Worm (Caenorhabditis elegans) whole organism, mixed stage, embryonic: ENCODE data around the gene col-88.

ENCODE experiments used
- lin-13 ChIP-seq: fragments of 150-350 bp; optimal IDR thresholded peaks from 2 replicates; lab custom pipeline; 2014; ENCODE audit warnings: missing biosample characterization, missing genetic modification characterization
- lsy-2 ChIP-seq: fragments of 150-350 bp; optimal IDR thresholded peaks from 2 replicates; lab custom pipeline; 2014; ENCODE audit warnings: missing biosample characterization, missing genetic modification characterization
- nhr-237 ChIP-seq: fragments of 150-350 bp; optimal IDR thresholded peaks from 2 replicates; lab custom pipeline; 2014; ENCODE audit warnings: missing biosample characterization, missing genetic modification characterization
- snpc-4 ChIP-seq: fragments of 150-350 bp; optimal IDR thresholded peaks from 2 replicates; lab custom pipeline; 2014; ENCODE audit warnings: missing biosample characterization, missing genetic modification characterization
- unc-62 ChIP-seq: fragments of 150-350 bp; optimal IDR thresholded peaks from 2 replicates; lab custom pipeline; 2014; ENCODE audit warnings: missing biosample characterization, missing genetic modification reagents, missing genetic modification characterization
- ztf-11 ChIP-seq: fragments of 150-350 bp; optimal IDR thresholded peaks from 2 replicates; lab custom pipeline; 2014; ENCODE audit warnings: missing biosample characterization, missing genetic modification characterization

- TF ChIP-seq ztf-11 (tag; lab: Kevin White, UChicago) (no peak), unc-62 (GFP tag; lab: Kevin White, UChicago) (no peak), lin-13 (no peak), snpc-4 (tag; lab: Kevin White, UChicago) (no peak), nhr-237 (no peak), lsy-2 (tag; lab: Kevin White, UChicago) (no peak)
Measured at ce11 chrIII:48329-48728, 7.5 kb downstream of the col-88 start.
